Worm (Caenorhabditis elegans): Measurements from ENCODE around the gene C52E4.7.

DNA sequence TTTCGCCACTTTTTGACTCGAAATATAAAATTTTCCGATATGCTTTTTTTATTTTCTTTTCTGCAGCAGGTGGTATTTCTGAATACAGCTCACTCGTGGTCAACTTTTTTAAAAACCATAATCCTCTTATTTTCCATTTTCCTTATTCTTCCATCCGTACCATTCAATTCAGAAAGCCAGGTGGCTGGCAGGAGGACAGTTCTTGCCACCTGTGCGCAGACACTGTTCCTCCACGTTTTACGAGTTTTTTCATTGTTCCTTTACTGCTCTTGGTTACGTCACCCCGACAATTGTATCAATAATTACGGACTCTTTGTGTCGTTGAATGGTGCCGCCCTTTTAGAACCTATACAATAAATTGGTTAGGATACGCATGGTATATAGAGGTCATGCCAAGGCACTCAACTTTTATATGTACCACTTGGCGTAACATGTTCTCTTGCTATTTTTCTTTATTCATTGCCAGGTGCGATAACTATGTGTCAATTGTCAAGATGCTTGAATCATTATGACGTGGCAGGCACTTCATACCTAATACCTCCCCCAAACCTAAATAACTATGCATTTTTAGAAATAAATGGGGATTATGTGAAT lies 41.1 kb upstream of the C52E4.7 start:
- TF ChIP-seq pag-3 (tag; optimal IDR thresholded peaks at IDR 0.05; ENCODE audit: borderline replicate concordance) (no peak), ama-1 (optimal IDR thresholded peaks at IDR 0.05) (no peak), sox-4 (tag; optimal IDR thresholded peaks at IDR 0.05) (no peak), pax-1 (tag; optimal IDR thresholded peaks at IDR 0.05) (no peak), ceh-14 (tag; optimal IDR thresholded peaks at IDR 0.05) (no peak), rnt-1 (tag; optimal IDR thresholded peaks at IDR 0.05) (no peak), unc-3 (GFP tag; conservative IDR thresholded peaks at IDR 0.05) (no peak), unc-3 (tag; optimal IDR thresholded peaks at IDR 0.05) (no peak), T23F11.4 (GFP tag; optimal IDR thresholded peaks at IDR 0.05) (no peak), dve-1 (tag; optimal IDR thresholded peaks at IDR 0.05) (no peak)
